Fruit fly (Drosophila melanogaster) whole organism, prepupa: Measurements from ENCODE around the gene CG42263.

ENCODE experiments used
- CG11762 ChIP-seq: fragments of 200-800 bp; sonication (Bioruptor generic); optimal IDR thresholded peaks from 3 replicates; lab custom pipeline; 2016; ENCODE audit warnings: missing biosample characterization, missing genetic modification characterization; ENCODE audit not compliant: insufficient read depth
- CG15336 ChIP-seq: fragments of 200-800 bp; sonication (Bioruptor generic); IDR thresholded peaks from 2 replicates; pipeline ENCODE4 v1.3.6; 2022; ENCODE audit warnings: missing biosample characterization, missing genetic modification characterization
- Eip75B ChIP-seq: fragments of 200-800 bp; sonication (Bioruptor generic); optimal IDR thresholded peaks from 3 replicates; lab custom pipeline; 2016; ENCODE audit warnings: missing biosample characterization, missing genetic modification characterization
- dac ChIP-seq: fragments of 200-800 bp; sonication (Bioruptor generic); optimal IDR thresholded peaks from 2 replicates; lab custom pipeline; 2017; ENCODE audit warnings: missing biosample characterization, mild to moderate bottlenecking, missing genetic modification characterization
- fd59A ChIP-seq: fragments of 200-800 bp; sonication (Bioruptor generic); optimal IDR thresholded peaks from 2 replicates; lab custom pipeline; 2017; ENCODE audit warnings: missing biosample characterization, mild to moderate bottlenecking, missing genetic modification characterization, missing genetic modification reagents

dm6 chr3L:20005033-20005782 lies 49.6 kb upstream of the CG42263 start, which contains the start of gene kug:
- TF ChIP-seq fd59A (GFP tag; lab: Kevin White, UChicago) = no peak
- TF ChIP-seq CG15336 (GFP tag; lab: Robert Waterston, UW) = no peak
- TF ChIP-seq Eip75B = no peak
- no peak for TF ChIP-seq CG11762 (GFP tag; lab: Kevin White, UChicago)
- TF ChIP-seq dac (GFP tag; lab: Kevin White, UChicago) = no peak
